Fruit fly (Drosophila melanogaster) whole organism, prepupa: ENCODE measurements around the gene CG5162.

Experiments used
- CG10631 ChIP-seq: fragments of 200-800 bp; sonication (Bioruptor generic); optimal IDR thresholded peaks from 2 replicates; lab custom pipeline; 2016; ENCODE audit warnings: missing biosample characterization, missing genetic modification characterization
- CG11294 ChIP-seq: fragments of 200-800 bp; sonication (Bioruptor generic); IDR thresholded peaks from 2 replicates; pipeline ENCODE4 v1.3.6; 2022; ENCODE audit warnings: missing biosample characterization, missing genetic modification characterization
- CG11762 ChIP-seq: fragments of 200-800 bp; sonication (Bioruptor generic); optimal IDR thresholded peaks from 3 replicates; lab custom pipeline; 2016; ENCODE audit warnings: missing biosample characterization, missing genetic modification characterization; ENCODE audit not compliant: insufficient read depth
- CG11902 ChIP-seq: fragments of 200-800 bp; sonication (Bioruptor generic); optimal IDR thresholded peaks from 3 replicates; lab custom pipeline; 2016; ENCODE audit warnings: missing biosample characterization, missing genetic modification characterization
- CG15336 ChIP-seq: fragments of 200-800 bp; sonication (Bioruptor generic); IDR thresholded peaks from 2 replicates; pipeline ENCODE4 v1.3.6; 2022; ENCODE audit warnings: missing biosample characterization, missing genetic modification characterization
- CG16779 ChIP-seq: fragments of 200-800 bp; sonication (Bioruptor generic); optimal IDR thresholded peaks from 3 replicates; lab custom pipeline; 2017; ENCODE audit warnings: missing biosample characterization, mild to moderate bottlenecking, missing genetic modification characterization
- CG3032 ChIP-seq: fragments of 200-800 bp; optimal IDR thresholded peaks from 2 replicates; lab custom pipeline; 2019; ENCODE audit warnings: missing biosample characterization, mild to moderate bottlenecking, missing genetic modification characterization, moderate library complexity
- CG31627 ChIP-seq: fragments of 200-800 bp; sonication (Bioruptor generic); optimal IDR thresholded peaks from 3 replicates; lab custom pipeline; 2016; ENCODE audit warnings: missing biosample characterization, missing genetic modification characterization
- CG32006 ChIP-seq: fragments of 200-800 bp; sonication (Bioruptor generic); optimal IDR thresholded peaks from 3 replicates; lab custom pipeline; 2017; ENCODE audit warnings: missing biosample characterization, mild to moderate bottlenecking, missing genetic modification characterization
- CG34406 ChIP-seq: fragments of 200-800 bp; sonication (Bioruptor generic); optimal IDR thresholded peaks from 3 replicates; lab custom pipeline; 2016; ENCODE audit warnings: missing biosample characterization, missing genetic modification characterization
- CG3919 ChIP-seq: fragments of 200-800 bp; sonication (Bioruptor generic); optimal IDR thresholded peaks from 3 replicates; lab custom pipeline; 2016; ENCODE audit warnings: missing biosample characterization, missing genetic modification characterization
- CG4318 ChIP-seq: fragments of 200-800 bp; sonication (Bioruptor generic); optimal IDR thresholded peaks from 3 replicates; lab custom pipeline; 2017; ENCODE audit warnings: missing biosample characterization, mild to moderate bottlenecking, missing genetic modification characterization
- CG6276 ChIP-seq: fragments of 200-800 bp; sonication (Bioruptor generic); optimal IDR thresholded peaks from 2 replicates; lab custom pipeline; 2017; ENCODE audit warnings: missing biosample characterization, mild to moderate bottlenecking, missing genetic modification characterization
- CG6792 ChIP-seq: fragments of 200-800 bp; sonication (Bioruptor generic); optimal IDR thresholded peaks from 3 replicates; lab custom pipeline; 2016; ENCODE audit warnings: missing biosample characterization, missing genetic modification characterization
- CG6808 ChIP-seq: fragments of 200-800 bp; sonication (Bioruptor generic); optimal IDR thresholded peaks from 3 replicates; lab custom pipeline; 2017; ENCODE audit warnings: missing biosample characterization, missing genetic modification characterization, mild to moderate bottlenecking, moderate library complexity, missing genetic modification reagents
- CG6854 ChIP-seq: fragments of 200-800 bp; sonication (Bioruptor generic); optimal IDR thresholded peaks from 2 replicates; lab custom pipeline; 2017; ENCODE audit warnings: missing biosample characterization, mild to moderate bottlenecking, missing genetic modification characterization
- CG7368 ChIP-seq: fragments of 200-800 bp; sonication (Bioruptor generic); optimal IDR thresholded peaks from 3 replicates; lab custom pipeline; 2016; ENCODE audit warnings: missing biosample characterization, missing genetic modification characterization
- CG8119 ChIP-seq: fragments of 200-800 bp; sonication (Bioruptor generic); IDR thresholded peaks from 3 replicates; pipeline ENCODE4 v1.3.6; 2022; ENCODE audit warnings: missing biosample characterization, missing genetic modification characterization
- CG8319 ChIP-seq: fragments of 200-800 bp; sonication (Bioruptor generic); optimal IDR thresholded peaks from 3 replicates; lab custom pipeline; 2016; ENCODE audit warnings: missing biosample characterization, missing genetic modification characterization
- CG8632 ChIP-seq: fragments of 200-800 bp; sonication (Bioruptor generic); optimal IDR thresholded peaks from 3 replicates; lab custom pipeline; 2016; ENCODE audit warnings: missing biosample characterization, missing genetic modification characterization
- CG9139 ChIP-seq: fragments of 200-800 bp; sonication (Bioruptor generic); optimal IDR thresholded peaks from 3 replicates; lab custom pipeline; 2017; ENCODE audit warnings: missing biosample characterization, mild to moderate bottlenecking, missing genetic modification characterization
- Eip93F ChIP-seq: fragments of 200-800 bp; sonication (Bioruptor generic); optimal IDR thresholded peaks from 2 replicates; lab custom pipeline; 2016; ENCODE audit warnings: missing biosample characterization, mild to moderate bottlenecking, missing genetic modification characterization
- Ets21C ChIP-seq: fragments of 200-800 bp; sonication (Bioruptor generic); optimal IDR thresholded peaks from 3 replicates; lab custom pipeline; 2016; ENCODE audit warnings: missing biosample characterization, missing genetic modification characterization
- Ets96B ChIP-seq: fragments of 200-800 bp; optimal IDR thresholded peaks from 2 replicates; lab custom pipeline; 2019; ENCODE audit warnings: missing biosample characterization, mild to moderate bottlenecking, missing genetic modification characterization, moderate library complexity
- Gug ChIP-seq: fragments of 200-800 bp; sonication (Bioruptor generic); IDR thresholded peaks from 2 replicates; pipeline ENCODE4 v1.3.6; 2022; ENCODE audit warnings: missing biosample characterization, missing genetic modification characterization
- Hr38 ChIP-seq: sonication (Bioruptor generic); optimal IDR thresholded peaks from 2 replicates; lab custom pipeline; 2016; ENCODE audit warnings: missing biosample characterization, missing genetic modification characterization
- Hr39 ChIP-seq: fragments of 200-800 bp; sonication (Bioruptor generic); optimal IDR thresholded peaks from 2 replicates; lab custom pipeline; 2016; ENCODE audit warnings: missing biosample characterization, missing genetic modification characterization
- Hr4 ChIP-seq: fragments of 200-800 bp; sonication (Bioruptor generic); optimal IDR thresholded peaks from 3 replicates; lab custom pipeline; 2016; ENCODE audit warnings: missing biosample characterization, missing genetic modification characterization
- Lpt ChIP-seq: fragments of 200-800 bp; sonication (Bioruptor generic); optimal IDR thresholded peaks from 3 replicates; lab custom pipeline; 2016; ENCODE audit warnings: missing biosample characterization, missing genetic modification characterization
- Smox ChIP-seq: fragments of 200-800 bp; sonication (Bioruptor generic); optimal IDR thresholded peaks from 3 replicates; lab custom pipeline; 2016; ENCODE audit warnings: missing biosample characterization, missing genetic modification characterization
- Sox102F ChIP-seq: fragments of 200-800 bp; sonication (Bioruptor generic); optimal IDR thresholded peaks from 2 replicates; lab custom pipeline; 2016; ENCODE audit warnings: missing biosample characterization, mild to moderate bottlenecking, missing genetic modification characterization
- Sox14 ChIP-seq: fragments of 200-800 bp; sonication (Bioruptor generic); optimal IDR thresholded peaks from 3 replicates; lab custom pipeline; 2016; ENCODE audit warnings: missing biosample characterization, missing genetic modification characterization
- Sox15 ChIP-seq: fragments of 200-800 bp; sonication (Bioruptor generic); optimal IDR thresholded peaks from 3 replicates; lab custom pipeline; 2016; ENCODE audit warnings: missing biosample characterization, missing genetic modification characterization
- achi ChIP-seq: fragments of 200-800 bp; sonication (Bioruptor generic); optimal IDR thresholded peaks from 3 replicates; lab custom pipeline; 2016; ENCODE audit warnings: missing biosample characterization, missing genetic modification characterization
- cyc ChIP-seq: fragments of 200-800 bp; sonication (Bioruptor generic); optimal IDR thresholded peaks from 3 replicates; lab custom pipeline; 2016; ENCODE audit warnings: missing biosample characterization, missing genetic modification characterization
- dac ChIP-seq: fragments of 200-800 bp; sonication (Bioruptor generic); optimal IDR thresholded peaks from 2 replicates; lab custom pipeline; 2017; ENCODE audit warnings: missing biosample characterization, mild to moderate bottlenecking, missing genetic modification characterization
- dsx ChIP-seq: fragments of 200-800 bp; optimal IDR thresholded peaks from 3 replicates; lab custom pipeline; 2019; ENCODE audit warnings: missing biosample characterization, mild to moderate bottlenecking, missing genetic modification characterization, moderate library complexity; ENCODE audit not compliant: poor library complexity, severe bottlenecking
- eg ChIP-seq: fragments of 200-800 bp; sonication (Bioruptor generic); IDR thresholded peaks from 3 replicates; pipeline ENCODE4 v1.3.6; 2022; ENCODE audit warnings: missing biosample characterization, missing genetic modification characterization
- fd59A ChIP-seq: fragments of 200-800 bp; sonication (Bioruptor generic); optimal IDR thresholded peaks from 2 replicates; lab custom pipeline; 2017; ENCODE audit warnings: missing biosample characterization, mild to moderate bottlenecking, missing genetic modification characterization, missing genetic modification reagents
- fd85E ChIP-seq: fragments of 200-800 bp; sonication (Bioruptor generic); optimal IDR thresholded peaks from 3 replicates; lab custom pipeline; 2016; ENCODE audit warnings: missing biosample characterization, missing genetic modification characterization
- fkh ChIP-seq: fragments of 200-800 bp; sonication (Bioruptor generic); optimal IDR thresholded peaks from 3 replicates; lab custom pipeline; 2017; ENCODE audit warnings: missing biosample characterization, mild to moderate bottlenecking, missing genetic modification characterization, moderate library complexity
- lz ChIP-seq: fragments of 200-800 bp; sonication (Bioruptor generic); optimal IDR thresholded peaks from 3 replicates; lab custom pipeline; 2016; ENCODE audit warnings: missing biosample characterization, missing genetic modification characterization
- pdm3 ChIP-seq: fragments of 200-800 bp; sonication (Bioruptor generic); optimal IDR thresholded peaks from 3 replicates; lab custom pipeline; 2016; ENCODE audit warnings: missing biosample characterization, missing genetic modification characterization
- salr ChIP-seq, 2 experiments: fragments of 200-800 bp; sonication (Bioruptor generic); optimal IDR thresholded peaks; 3 replicates each; lab custom pipeline; 2016 to 2018; ENCODE audit warnings: missing biosample characterization in 2 of 2, missing genetic modification characterization in 2 of 2, mild to moderate bottlenecking in 1 of 2
- spab ChIP-seq: fragments of 200-800 bp; sonication (Bioruptor generic); optimal IDR thresholded peaks from 2 replicates; lab custom pipeline; 2017; ENCODE audit warnings: missing biosample characterization, mild to moderate bottlenecking, missing genetic modification characterization, missing genetic modification reagents
- ss ChIP-seq, 2 experiments: fragments of 200-800 bp; sonication (Bioruptor generic); optimal IDR thresholded peaks; 2 replicates in 1 of 2; 3 replicates in 1 of 2; lab custom pipeline; 2017 to 2018; ENCODE audit warnings: mild to moderate bottlenecking in 2 of 2, missing biosample characterization in 2 of 2, missing genetic modification characterization in 2 of 2, moderate library complexity in 1 of 2
- svp ChIP-seq: fragments of 200-800 bp; sonication (Bioruptor generic); peaks from one replicate; lab custom pipeline; 2016; ENCODE audit warnings: missing biosample characterization, missing genetic modification characterization
- topi ChIP-seq: fragments of 200-800 bp; sonication (Bioruptor generic); optimal IDR thresholded peaks from 3 replicates; lab custom pipeline; 2016; ENCODE audit warnings: missing biosample characterization, missing genetic modification characterization
- vri ChIP-seq: fragments of 200-800 bp; sonication (Bioruptor generic); optimal IDR thresholded peaks from 3 replicates; lab custom pipeline; 2016; ENCODE audit warnings: missing biosample characterization, mild to moderate bottlenecking, missing genetic modification characterization

The CG5162 gene

DNA sequence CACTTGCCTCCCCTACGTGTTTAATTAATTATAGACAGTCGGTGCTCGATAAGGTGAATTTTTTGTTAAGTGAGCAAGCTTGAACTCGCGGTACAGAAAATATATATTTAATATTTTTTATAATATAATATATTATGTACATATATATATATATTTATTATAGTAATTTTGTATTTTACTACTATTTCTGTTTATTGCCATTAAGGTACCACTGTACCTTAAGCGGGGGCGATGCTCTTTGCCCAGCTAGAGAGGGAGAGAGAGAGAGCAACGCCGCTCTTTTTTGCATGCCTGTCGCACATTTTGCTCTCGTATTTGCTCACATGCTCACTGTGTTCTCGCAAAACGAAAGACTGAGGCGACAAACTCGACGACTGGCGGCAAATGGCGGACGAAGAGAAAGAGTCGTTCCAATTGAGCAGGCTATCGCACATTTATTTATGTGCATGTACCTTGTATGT, 44.6 kb upstream of the CG5162 start (continued):
- peak; percentile 27 for TF ChIP-seq pdm3 (GFP tag; lab: Kevin White, UChicago)
- peak; percentile 65 for TF ChIP-seq Gug
- TF ChIP-seq CG34406 (GFP tag; lab: Kevin White, UChicago) = peak; percentile 61
- TF ChIP-seq dsx (GFP tag; lab: Kevin White, UChicago) = peak; percentile 68
- peak; percentile 41 for TF ChIP-seq CG6854 (GFP tag; lab: Kevin White, UChicago)
- peak; percentile 18 for TF ChIP-seq vri (GFP tag; lab: Kevin White, UChicago)
- TF ChIP-seq CG6808 (GFP tag; lab: Kevin White, UChicago) = peak; percentile 73
- TF ChIP-seq Hr39 (GFP tag; lab: Kevin White, UChicago) = no peak
- peak; percentile 73 for TF ChIP-seq CG10631 (GFP tag; lab: Kevin White, UChicago)
- peak; percentile 57 for TF ChIP-seq CG4318
- no peak for TF ChIP-seq CG31627 (GFP tag; lab: Kevin White, UChicago)
- TF ChIP-seq dac (GFP tag; lab: Kevin White, UChicago) = peak; percentile 51
- TF ChIP-seq CG9139 = peak; percentile 40

dm6 chrX:17172123-17172522, 43.0 kb upstream of the CG5162 start:
- TF ChIP-seq CG8119 (GFP tag; lab: Robert Waterston, UW) = no peak
- TF ChIP-seq Hr4 (GFP tag; lab: Kevin White, UChicago) = no peak
- peak; percentile 81 for TF ChIP-seq svp (GFP tag; lab: Kevin White, UChicago)
- no peak for TF ChIP-seq CG8319 (GFP tag; lab: Kevin White, UChicago)
- no peak for TF ChIP-seq CG11294 (GFP tag; lab: Robert Waterston, UW)
- no peak for TF ChIP-seq CG7368 (GFP tag; lab: Kevin White, UChicago)
- TF ChIP-seq Sox15 (GFP tag; lab: Kevin White, UChicago) = peak; percentile 3
- no peak for TF ChIP-seq fd85E (GFP tag; lab: Kevin White, UChicago)
- peak; percentile 62 for TF ChIP-seq lz
- TF ChIP-seq dac (GFP tag; lab: Kevin White, UChicago) = no peak
- TF ChIP-seq ss (GFP tag; optimal IDR thresholded peaks at IDR 0.05; lab: Kevin White, UChicago) = peak in 1 of 2 experiments; percentile 27
- no peak for TF ChIP-seq CG16779 (tag; lab: Kevin White, UChicago)
- no peak for TF ChIP-seq Ets96B (tag; lab: Kevin White, UChicago)
- peak; percentile 1 for TF ChIP-seq spab (GFP tag; lab: Kevin White, UChicago)
- peak; percentile 32 for TF ChIP-seq achi (GFP tag; lab: Kevin White, UChicago)
- TF ChIP-seq Sox102F (GFP tag; lab: Kevin White, UChicago) = peak; percentile 60
- no peak for TF ChIP-seq CG11762 (GFP tag; lab: Kevin White, UChicago)
- peak; percentile 5 for TF ChIP-seq CG11902
- TF ChIP-seq Sox14 (GFP tag; lab: Kevin White, UChicago) = peak; percentile 41
- TF ChIP-seq fd59A (GFP tag; lab: Kevin White, UChicago) = no peak
- TF ChIP-seq Lpt (GFP tag; lab: Kevin White, UChicago) = no peak
- TF ChIP-seq topi = peak; percentile 73
- no peak for TF ChIP-seq CG4318
- peak; percentile 69 for TF ChIP-seq cyc
- no peak for TF ChIP-seq fkh (GFP tag; lab: Kevin White, UChicago)
- peak; percentile 33 for TF ChIP-seq CG6808 (GFP tag; lab: Kevin White, UChicago)
- peak; percentile 64 for TF ChIP-seq Smox (GFP tag; lab: Kevin White, UChicago)
- TF ChIP-seq CG3919 = peak; percentile 19
- no peak for TF ChIP-seq vri (GFP tag; lab: Kevin White, UChicago)
- TF ChIP-seq CG31627 (GFP tag; lab: Kevin White, UChicago) = peak; percentile 70
- no peak for TF ChIP-seq CG8632 (GFP tag; lab: Kevin White, UChicago)
- TF ChIP-seq Eip93F (GFP tag; lab: Kevin White, UChicago) = no peak
- TF ChIP-seq Gug = no peak
- no peak for TF ChIP-seq dsx (GFP tag; lab: Kevin White, UChicago)
- TF ChIP-seq eg = no peak
- TF ChIP-seq Hr38 = no peak
- no peak for TF ChIP-seq CG32006 (GFP tag; lab: Kevin White, UChicago)
- no peak for TF ChIP-seq CG6276 (GFP tag; lab: Kevin White, UChicago)
- peak; percentile 28 for TF ChIP-seq CG10631 (GFP tag; lab: Kevin White, UChicago)
- no peak for TF ChIP-seq salr (GFP tag; optimal IDR thresholded peaks at IDR 0.05; lab: Kevin White, UChicago)
- TF ChIP-seq CG6854 (GFP tag; lab: Kevin White, UChicago) = no peak
- TF ChIP-seq Ets21C (GFP tag; lab: Kevin White, UChicago) = peak; percentile 46
- no peak for TF ChIP-seq CG15336 (GFP tag; lab: Robert Waterston, UW)
- TF ChIP-seq CG6792 (GFP tag; lab: Kevin White, UChicago) = peak; percentile 43
- TF ChIP-seq CG3032 = no peak
